Fruit fly (Drosophila melanogaster) whole organism, pupa: ENCODE results near the gene Rnp4F.

Experiments used
- CG10348 ChIP-seq: fragments of 200-800 bp; sonication (Bioruptor generic); IDR thresholded peaks from 2 replicates; pipeline ENCODE4 v1.3.6; 2022; ENCODE audit warnings: missing biosample characterization, missing genetic modification characterization
- CG12605 ChIP-seq: fragments of 200-800 bp; sonication (Bioruptor generic); IDR thresholded peaks from 2 replicates; pipeline ENCODE4 v1.3.6; 2022; ENCODE audit warnings: missing biosample characterization, missing genetic modification characterization
- CG13204 ChIP-seq: fragments of 200-800 bp; sonication (Bioruptor generic); optimal IDR thresholded peaks from 2 replicates; lab custom pipeline; 2018; ENCODE audit warnings: missing biosample characterization, mild to moderate bottlenecking, missing genetic modification characterization, moderate library complexity
- CG14655 ChIP-seq: fragments of 200-800 bp; sonication (Bioruptor generic); optimal IDR thresholded peaks from 3 replicates; lab custom pipeline; 2017; ENCODE audit warnings: mild to moderate bottlenecking, missing biosample characterization, missing genetic modification reagents, missing genetic modification characterization
- CG15710 ChIP-seq: fragments of 200-800 bp; sonication (Bioruptor generic); optimal IDR thresholded peaks from 2 replicates; lab custom pipeline; 2018; ENCODE audit warnings: missing biosample characterization, mild to moderate bottlenecking, missing genetic modification characterization, moderate library complexity
- CG17806 ChIP-seq: fragments of 200-800 bp; sonication (Bioruptor generic); optimal IDR thresholded peaks from 2 replicates; lab custom pipeline; 2018; ENCODE audit warnings: missing biosample characterization, mild to moderate bottlenecking, missing genetic modification characterization, moderate library complexity
- CG32121 ChIP-seq: fragments of 200-800 bp; sonication (Bioruptor generic); IDR thresholded peaks from 2 replicates; pipeline ENCODE4 v1.3.6; 2022; ENCODE audit warnings: missing biosample characterization, missing genetic modification characterization
- CG34367 ChIP-seq: fragments of 200-800 bp; sonication (Bioruptor generic); optimal IDR thresholded peaks from 2 replicates; lab custom pipeline; 2018; ENCODE audit warnings: missing biosample characterization, mild to moderate bottlenecking, missing genetic modification characterization
- CG4496 ChIP-seq: fragments of 200-800 bp; sonication (Bioruptor generic); IDR thresholded peaks from 3 replicates; pipeline ENCODE4 v1.3.6; 2022; ENCODE audit warnings: missing biosample characterization, missing genetic modification characterization
- CG8159 ChIP-seq: fragments of 200-800 bp; sonication (Bioruptor generic); optimal IDR thresholded peaks from 3 replicates; lab custom pipeline; 2018; ENCODE audit warnings: missing biosample characterization, mild to moderate bottlenecking, missing genetic modification characterization, moderate library complexity
- CG8301 ChIP-seq: fragments of 200-800 bp; sonication (Bioruptor generic); optimal IDR thresholded peaks from 2 replicates; lab custom pipeline; 2018; ENCODE audit warnings: missing biosample characterization, mild to moderate bottlenecking, missing genetic modification characterization
- CG9948 ChIP-seq: fragments of 200-800 bp; sonication (Bioruptor generic); optimal IDR thresholded peaks from 2 replicates; lab custom pipeline; 2018; ENCODE audit warnings: missing biosample characterization, mild to moderate bottlenecking, missing genetic modification characterization, moderate library complexity
- D1 ChIP-seq: fragments of 200-800 bp; sonication (Bioruptor generic); optimal IDR thresholded peaks from 2 replicates; lab custom pipeline; 2018; ENCODE audit warnings: missing biosample characterization, mild to moderate bottlenecking, missing genetic modification characterization, moderate library complexity
- EcR ChIP-seq: fragments of 200-800 bp; sonication (Bioruptor generic); optimal IDR thresholded peaks from 3 replicates; lab custom pipeline; 2019; ENCODE audit warnings: missing biosample characterization, missing genetic modification characterization, mild to moderate bottlenecking, moderate library complexity, missing genetic modification reagents
- Ets98B ChIP-seq: fragments of 200-800 bp; sonication (Bioruptor generic); IDR thresholded peaks from 2 replicates; pipeline ENCODE4 v1.3.6; 2022; ENCODE audit warnings: missing biosample characterization, missing genetic modification characterization
- Pif1A ChIP-seq: fragments of 200-800 bp; sonication (Bioruptor generic); optimal IDR thresholded peaks from 3 replicates; lab custom pipeline; 2016; ENCODE audit warnings: missing biosample characterization, missing genetic modification characterization
- Pif1B ChIP-seq: fragments of 200-800 bp; sonication (Bioruptor generic); optimal IDR thresholded peaks from 3 replicates; lab custom pipeline; 2016; ENCODE audit warnings: missing biosample characterization, missing genetic modification characterization
- Snoo ChIP-seq: fragments of 200-800 bp; sonication (Bioruptor generic); optimal IDR thresholded peaks from 3 replicates; lab custom pipeline; 2017; ENCODE audit warnings: missing biosample characterization, mild to moderate bottlenecking, missing genetic modification characterization, inconsistent platforms
- fd96Ca ChIP-seq: fragments of 200-800 bp; sonication (Bioruptor generic); IDR thresholded peaks from 3 replicates; pipeline ENCODE4 v1.3.6; 2022; ENCODE audit warnings: missing biosample characterization, missing genetic modification characterization
- gl ChIP-seq: fragments of 200-800 bp; sonication (Bioruptor generic); optimal IDR thresholded peaks from 2 replicates; lab custom pipeline; 2018; ENCODE audit warnings: missing biosample characterization, mild to moderate bottlenecking, missing genetic modification characterization
- rn ChIP-seq: fragments of 200-800 bp; sonication (Bioruptor generic); IDR thresholded peaks from 2 replicates; pipeline ENCODE4 v1.3.6; 2022; ENCODE audit warnings: missing biosample characterization, missing genetic modification characterization

Rnp4F gene

DNA sequence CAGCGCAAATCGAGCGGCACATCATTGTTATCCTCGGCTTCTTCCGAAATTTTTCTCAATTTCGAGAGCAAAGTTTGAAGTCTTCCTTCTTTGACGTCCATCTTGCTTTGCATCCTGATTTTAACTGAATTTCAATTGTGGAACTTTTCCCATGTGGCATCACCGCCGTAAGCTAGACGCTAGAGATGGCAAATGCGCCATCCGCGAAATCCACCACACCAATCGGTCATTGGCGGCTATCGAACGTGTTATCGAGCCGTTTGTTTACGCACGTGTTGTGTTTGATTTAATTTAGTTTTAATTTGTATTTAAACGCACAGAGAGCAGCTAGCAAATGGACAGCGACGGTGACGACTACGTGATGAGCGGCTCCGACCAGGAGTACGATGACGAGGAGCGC is 5.3 kb downstream of the Rnp4F start, which contains the start of the genes CG15930 and Sas10:
Gene CG15930 (minus strand): TSS at position 126 of the 400 bp plus-strand sequence.
Gene Sas10 (plus strand): TSS at position 240 of the 400 bp plus-strand sequence.
- TF ChIP-seq CG8159 (tag; lab: Kevin White, UChicago) = no peak
- TF ChIP-seq D1 (tag; lab: Kevin White, UChicago) = no peak
- TF ChIP-seq EcR (GFP tag; lab: Kevin White, UChicago) = no peak
- no peak for TF ChIP-seq CG32121 (GFP tag; lab: Robert Waterston, UW)
- no peak for TF ChIP-seq CG10348 (GFP tag; lab: Robert Waterston, UW)
- no peak for TF ChIP-seq CG14655 (GFP tag; lab: Kevin White, UChicago)
- no peak for TF ChIP-seq CG4496
- TF ChIP-seq CG15710 = no peak
- TF ChIP-seq rn (GFP tag; lab: Robert Waterston, UW) = no peak
- TF ChIP-seq gl (tag; lab: Kevin White, UChicago) = no peak
- no peak for TF ChIP-seq Pif1A (GFP tag; lab: Kevin White, UChicago)

- TF ChIP-seq CG32121 (GFP tag; lab: Robert Waterston, UW) = no peak
- no peak for TF ChIP-seq rn (GFP tag; lab: Robert Waterston, UW)
- no peak for TF ChIP-seq gl (tag; lab: Kevin White, UChicago)
Observed at dm6 chrX:5312958-5313357, 9.5 kb downstream of the Rnp4F start, which contains the start of gene CG4198. Gene CG4198, plus strand, starts transcription at chrX:5313258.

DNA sequence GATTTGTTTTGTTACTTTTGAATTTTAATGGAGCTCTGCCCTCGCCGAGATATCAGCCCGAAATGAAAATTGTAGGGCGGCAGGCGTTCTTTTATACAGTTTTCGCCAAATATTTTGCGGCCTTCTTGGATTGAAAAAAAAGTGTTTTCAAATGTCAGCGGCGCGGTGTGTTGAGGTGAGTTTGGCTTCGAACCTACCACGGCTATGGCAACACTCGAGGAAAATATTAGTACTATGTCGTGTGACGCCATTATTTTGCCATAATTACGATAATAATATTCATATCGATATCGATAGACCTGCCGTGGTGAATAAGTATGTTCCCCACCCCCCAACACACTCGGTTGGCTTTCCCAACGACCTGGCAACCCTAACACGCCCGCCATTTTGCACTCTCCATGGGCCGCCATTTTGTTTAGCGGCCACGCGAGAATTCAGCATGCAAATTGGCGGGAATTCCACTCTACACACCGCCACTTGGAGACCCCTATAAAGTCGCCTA is 10.6 kb downstream of the Rnp4F start, which contains the start of the genes TrxT and dhd:
Gene TrxT (minus strand): TSS at position 51 of the 502 bp plus-strand sequence.
Gene dhd (plus strand): TSS at position 334 of the 502 bp plus-strand sequence.
- TF ChIP-seq CG9948 (tag; lab: Kevin White, UChicago) (no peak), CG8301 (no peak), CG8159 (tag; lab: Kevin White, UChicago) (peak; percentile 46), gl (tag; lab: Kevin White, UChicago) (peak; percentile 34), CG10348 (GFP tag; lab: Robert Waterston, UW) (no peak), CG32121 (GFP tag; lab: Robert Waterston, UW) (peak; percentile 49; the same call in 1 of the 2 replicates), Ets98B (GFP tag; lab: Robert Waterston, UW) (peak; percentile 63), CG15710 (peak; percentile 21), CG34367 (tag; lab: Kevin White, UChicago) (peak; percentile 40), CG4496 (peak; percentile 88), Pif1B (GFP tag; lab: Kevin White, UChicago) (no peak), fd96Ca (peak; percentile 69), EcR (GFP tag; lab: Kevin White, UChicago) (no peak)
- TF ChIP-seq, all 21 proteins: peak for 8

- no peak for TF ChIP-seq CG9948 (tag; lab: Kevin White, UChicago)
- peak; percentile 1 for TF ChIP-seq CG8159 (tag; lab: Kevin White, UChicago)
- no peak for TF ChIP-seq EcR (GFP tag; lab: Kevin White, UChicago)
- TF ChIP-seq CG32121 (GFP tag; lab: Robert Waterston, UW) = peak; percentile 17; the same call in 1 of the 2 replicates
- no peak for TF ChIP-seq D1 (tag; lab: Kevin White, UChicago)
- TF ChIP-seq fd96Ca = 0 out of 3 replicates have a peak, but pooled peaks have one; percentile 5
- no peak for TF ChIP-seq CG15710
- no peak for TF ChIP-seq CG34367 (tag; lab: Kevin White, UChicago)
- no peak for TF ChIP-seq gl (tag; lab: Kevin White, UChicago)
- no peak for TF ChIP-seq Ets98B (GFP tag; lab: Robert Waterston, UW)
- no peak for TF ChIP-seq Pif1B (GFP tag; lab: Kevin White, UChicago)
- no peak for TF ChIP-seq CG4496
Observed at dm6 chrX:5308963-5309362, 13.5 kb downstream of the Rnp4F start, which contains the start of the genes Cdk7 and snf. Gene Cdk7, minus strand, starts transcription at chrX:5308983. Gene snf, plus strand, starts transcription at chrX:5309242.

DNA sequence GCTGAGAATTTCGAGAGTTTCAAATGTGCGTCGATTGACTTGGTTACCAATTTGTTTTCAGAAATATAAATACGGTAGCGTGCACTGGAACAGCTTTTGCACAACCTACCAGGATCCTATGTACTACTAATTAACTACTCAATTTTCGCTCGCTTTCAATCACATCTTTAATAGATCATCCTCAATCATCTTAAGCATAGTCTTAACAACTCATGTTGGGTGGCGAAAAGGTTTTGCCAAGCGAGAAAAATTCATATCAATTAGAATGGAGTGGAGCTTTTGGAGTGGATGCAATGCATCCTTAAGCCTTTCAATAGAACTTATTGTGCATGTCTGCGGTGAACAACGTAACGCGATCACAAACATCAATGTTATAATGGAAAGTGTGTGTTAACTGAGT is 15.2 kb downstream of the Rnp4F start, which contains the start of gene CG17764:
Gene CG17764 (minus strand): TSS at position 101 of the 400 bp plus-strand sequence.
- TF ChIP-seq Pif1B (GFP tag; lab: Kevin White, UChicago) = no peak
- TF ChIP-seq CG8159 (tag; lab: Kevin White, UChicago) = no peak
- TF ChIP-seq CG4496 = no peak
- TF ChIP-seq CG14655 (GFP tag; lab: Kevin White, UChicago) = no peak
- TF ChIP-seq Snoo (tag; lab: Kevin White, UChicago) = no peak
- TF ChIP-seq rn (GFP tag; lab: Robert Waterston, UW) = no peak
- no peak for TF ChIP-seq CG10348 (GFP tag; lab: Robert Waterston, UW)
- no peak for TF ChIP-seq CG12605
- no peak for TF ChIP-seq Ets98B (GFP tag; lab: Robert Waterston, UW)
- TF ChIP-seq CG8301 = no peak
- TF ChIP-seq CG13204 = no peak
- TF ChIP-seq EcR (GFP tag; lab: Kevin White, UChicago) = no peak
- no peak for TF ChIP-seq CG17806
- no peak for TF ChIP-seq CG15710
- TF ChIP-seq fd96Ca = no peak
- TF ChIP-seq gl (tag; lab: Kevin White, UChicago) = no peak
- TF ChIP-seq CG9948 (tag; lab: Kevin White, UChicago) = no peak
- TF ChIP-seq CG32121 (GFP tag; lab: Robert Waterston, UW) = no peak
- TF ChIP-seq Pif1A (GFP tag; lab: Kevin White, UChicago) = no peak

DNA sequence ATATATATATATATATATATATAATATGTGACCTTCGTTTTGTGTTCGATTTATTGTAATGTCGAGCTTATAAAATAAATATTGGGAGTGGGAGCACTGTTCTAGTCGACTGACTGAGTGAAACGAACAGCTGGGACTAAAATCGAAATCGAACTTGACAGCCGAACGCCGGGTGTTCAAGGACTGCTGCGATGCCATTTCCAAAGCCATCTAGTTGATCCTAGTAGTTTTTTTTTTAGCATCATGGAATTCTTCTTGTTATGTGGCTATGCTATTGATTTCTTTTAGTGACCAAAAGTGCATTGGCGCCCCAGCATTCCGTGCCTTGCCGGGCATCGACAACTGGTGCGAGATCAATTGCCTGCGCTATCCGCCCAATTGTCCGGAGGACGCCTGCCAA is 16.9 kb downstream of the Rnp4F start, which contains the start of gene CG3323:
Gene CG3323 (minus strand): TSS at position 101 of the 400 bp plus-strand sequence.
- no peak for TF ChIP-seq CG32121 (GFP tag; lab: Robert Waterston, UW)
- TF ChIP-seq D1 (tag; lab: Kevin White, UChicago) = no peak
- no peak for TF ChIP-seq rn (GFP tag; lab: Robert Waterston, UW)
- no peak for TF ChIP-seq CG14655 (GFP tag; lab: Kevin White, UChicago)
- TF ChIP-seq CG9948 (tag; lab: Kevin White, UChicago) = no peak
- no peak for TF ChIP-seq fd96Ca
- no peak for TF ChIP-seq Pif1A (GFP tag; lab: Kevin White, UChicago)
- no peak for TF ChIP-seq CG12605
- TF ChIP-seq CG34367 (tag; lab: Kevin White, UChicago) = no peak
- TF ChIP-seq CG13204 = no peak
- no peak for TF ChIP-seq Ets98B (GFP tag; lab: Robert Waterston, UW)
- no peak for TF ChIP-seq gl (tag; lab: Kevin White, UChicago)
